Worm (Caenorhabditis elegans) whole organism, L1 larva: ENCODE results near the gene F23D12.2.

Experiments
- C34B4.2 ChIP-seq: sonication (generic microtip); optimal IDR thresholded peaks from 2 replicates; lab custom pipeline; 2017; ENCODE audit warnings: mild to moderate bottlenecking, missing genetic modification characterization, missing compliant biosample characterization
- aha-1 ChIP-seq: fragments of 150-350 bp; optimal IDR thresholded peaks from 2 replicates; lab custom pipeline; 2014; ENCODE audit warnings: missing biosample characterization, missing genetic modification characterization
- aly-2 ChIP-seq: fragments of 150-350 bp; optimal IDR thresholded peaks from 2 replicates; lab custom pipeline; 2014; ENCODE audit warnings: missing biosample characterization, missing genetic modification characterization
- ceh-63 ChIP-seq: fragments of 200-800 bp; sonication (Bioruptor generic); optimal IDR thresholded peaks from 2 replicates; lab custom pipeline; 2018; ENCODE audit warnings: mild to moderate bottlenecking, missing genetic modification characterization, missing compliant biosample characterization
- ceh-8 ChIP-seq: fragments of 200-800 bp; sonication (Bioruptor generic); optimal IDR thresholded peaks from 2 replicates; lab custom pipeline; 2018; ENCODE audit warnings: mild to moderate bottlenecking, missing genetic modification characterization, moderate library complexity, missing compliant biosample characterization
- ceh-82 ChIP-seq, 3 experiments: fragments of 150-350 bp in 1 of 3; sonication (generic microtip) in 2 of 3; optimal IDR thresholded peaks; 2 replicates each; lab custom pipeline; 2014 to 2017; ENCODE audit warnings: missing biosample characterization in 3 of 3, missing genetic modification characterization in 3 of 3
- dsc-1 ChIP-seq: sonication (generic microtip); optimal IDR thresholded peaks from 2 replicates; lab custom pipeline; 2016; ENCODE audit warnings: mild to moderate bottlenecking, missing genetic modification characterization, missing compliant biosample characterization
- efl-1 ChIP-seq, 4 experiments: fragments of 150-350 bp; optimal IDR thresholded peaks in 3 of 4; peaks in 1 of 4; 1 replicate in 1 of 4; 2 replicates in 3 of 4; lab custom pipeline; 2014; ENCODE audit warnings: missing biosample characterization in 2 of 4, missing genetic modification characterization in 2 of 4, missing genetic modification reagents in 2 of 4
- egl-27 ChIP-seq, 2 experiments: fragments of 150-350 bp in 1 of 2; sonication (generic microtip); optimal IDR thresholded peaks; 3 replicates each; lab custom pipeline; 2017 to 2018; ENCODE audit warnings: missing biosample characterization in 2 of 2, missing genetic modification characterization in 2 of 2, missing genetic modification reagents in 2 of 2
- elt-3 ChIP-seq, 6 experiments: fragments of 150-350 bp in 1 of 6; sonication (generic microtip); optimal IDR thresholded peaks; 2 replicates each; lab custom pipeline; 2017 to 2018; ENCODE audit warnings: missing biosample characterization in 6 of 6, missing genetic modification characterization in 6 of 6, inconsistent platforms in 1 of 6
- ets-5 ChIP-seq: fragments of 200-800 bp; sonication (Bioruptor generic); IDR thresholded peaks from 2 replicates; pipeline ENCODE4 v1.3.6; 2022; ENCODE audit warnings: missing genetic modification characterization, missing compliant biosample characterization
- fkh-10 ChIP-seq: sonication (generic microtip); optimal IDR thresholded peaks from 2 replicates; lab custom pipeline; 2017; ENCODE audit warnings: missing biosample characterization, missing genetic modification reagents, missing genetic modification characterization
- fkh-4 ChIP-seq: sonication (generic microtip); optimal IDR thresholded peaks from 2 replicates; lab custom pipeline; 2016; ENCODE audit warnings: missing compliant biosample characterization, missing genetic modification characterization, borderline replicate concordance
- fkh-8 ChIP-seq: sonication (generic microtip); optimal IDR thresholded peaks from 2 replicates; lab custom pipeline; 2016; ENCODE audit warnings: mild to moderate bottlenecking, missing genetic modification characterization, missing compliant biosample characterization
- hlh-17 ChIP-seq: fragments of 200-800 bp; sonication (Bioruptor generic); optimal IDR thresholded peaks from 2 replicates; lab custom pipeline; 2018; ENCODE audit warnings: missing genetic modification characterization, mild to moderate bottlenecking, missing compliant biosample characterization, moderate library complexity, borderline replicate concordance
- hlh-4 ChIP-seq: sonication (generic microtip); optimal IDR thresholded peaks from 2 replicates; lab custom pipeline; 2016; ENCODE audit warnings: mild to moderate bottlenecking, missing genetic modification characterization, missing compliant biosample characterization
- lin-13 ChIP-seq: fragments of 150-350 bp; optimal IDR thresholded peaks from 2 replicates; lab custom pipeline; 2014; ENCODE audit warnings: missing biosample characterization, missing genetic modification reagents, missing genetic modification characterization
- lin-35 ChIP-seq, 2 experiments: fragments of 150-350 bp; optimal IDR thresholded peaks; 2 replicates each; lab custom pipeline; 2014; ENCODE audit warnings: missing biosample characterization in 2 of 2, missing genetic modification characterization in 2 of 2, missing genetic modification reagents in 2 of 2
- lin-39 ChIP-seq: fragments of 150-350 bp; optimal IDR thresholded peaks from 2 replicates; lab custom pipeline; 2014; ENCODE audit warnings: missing biosample characterization, missing genetic modification reagents, missing genetic modification characterization
- mab-9 ChIP-seq: fragments of 200-800 bp; sonication (Bioruptor generic); IDR thresholded peaks from 2 replicates; pipeline ENCODE4 v1.3.6; 2022; ENCODE audit warnings: missing genetic modification reagents, missing genetic modification characterization, missing compliant biosample characterization
- mdl-1 ChIP-seq, 2 experiments: fragments of 150-350 bp; optimal IDR thresholded peaks; 2 replicates each; lab custom pipeline; 2014 to 2017; ENCODE audit warnings: missing biosample characterization in 2 of 2, missing genetic modification characterization in 2 of 2, inconsistent platforms in 1 of 2
- nhr-11 ChIP-seq: fragments of 150-350 bp; optimal IDR thresholded peaks from 2 replicates; lab custom pipeline; 2014; ENCODE audit warnings: missing biosample characterization, missing genetic modification characterization
- nhr-12 ChIP-seq: sonication (generic microtip); optimal IDR thresholded peaks from 2 replicates; lab custom pipeline; 2017; ENCODE audit warnings: missing biosample characterization, missing genetic modification characterization
- nhr-20 ChIP-seq: sonication (generic microtip); optimal IDR thresholded peaks from 2 replicates; lab custom pipeline; 2016; ENCODE audit warnings: mild to moderate bottlenecking, missing genetic modification characterization, missing compliant biosample characterization
- nhr-77 ChIP-seq: fragments of 150-350 bp; optimal IDR thresholded peaks from 2 replicates; lab custom pipeline; 2014; ENCODE audit warnings: missing biosample characterization, missing genetic modification characterization
- nhr-84 ChIP-seq: sonication (generic microtip); optimal IDR thresholded peaks from 2 replicates; lab custom pipeline; 2017; ENCODE audit warnings: missing biosample characterization, missing genetic modification characterization
- rnt-1 ChIP-seq: sonication (generic microtip); optimal IDR thresholded peaks from 2 replicates; lab custom pipeline; 2016; ENCODE audit warnings: mild to moderate bottlenecking, missing genetic modification characterization, moderate library complexity, missing compliant biosample characterization
- snpc-4 ChIP-seq: fragments of 150-350 bp; optimal IDR thresholded peaks from 2 replicates; lab custom pipeline; 2014; ENCODE audit warnings: missing biosample characterization, missing genetic modification characterization
- snu-23 ChIP-seq: sonication (generic microtip); optimal IDR thresholded peaks from 2 replicates; lab custom pipeline; 2016; ENCODE audit warnings: missing genetic modification characterization, missing compliant biosample characterization
- sox-4 ChIP-seq: sonication (generic microtip); optimal IDR thresholded peaks from 2 replicates; lab custom pipeline; 2016; ENCODE audit warnings: missing genetic modification characterization, missing compliant biosample characterization
- sup-37 ChIP-seq: fragments of 200-800 bp; sonication (Bioruptor generic); optimal IDR thresholded peaks from 2 replicates; lab custom pipeline; 2018; ENCODE audit warnings: mild to moderate bottlenecking, missing genetic modification characterization, missing compliant biosample characterization
- swsn-7 ChIP-seq: sonication (generic microtip); optimal IDR thresholded peaks from 2 replicates; lab custom pipeline; 2016; ENCODE audit warnings: missing genetic modification characterization, missing compliant biosample characterization
- unc-130 ChIP-seq: fragments of 150-350 bp; optimal IDR thresholded peaks from 2 replicates; lab custom pipeline; 2017; ENCODE audit warnings: missing biosample characterization, missing genetic modification characterization, inconsistent platforms
- unc-62 ChIP-seq: fragments of 150-350 bp; optimal IDR thresholded peaks from 2 replicates; lab custom pipeline; 2014; ENCODE audit warnings: missing biosample characterization, missing genetic modification reagents, missing genetic modification characterization
- unc-86 ChIP-seq: sonication (generic microtip); optimal IDR thresholded peaks from 2 replicates; lab custom pipeline; 2016; ENCODE audit warnings: missing genetic modification characterization, missing compliant biosample characterization
- unc-98 ChIP-seq: fragments of 200-800 bp; sonication (Bioruptor generic); IDR thresholded peaks from 2 replicates; pipeline ENCODE4 v1.3.6; 2022; ENCODE audit warnings: missing genetic modification characterization, missing compliant biosample characterization
- vab-15 ChIP-seq: sonication (generic microtip); optimal IDR thresholded peaks from 2 replicates; lab custom pipeline; 2017; ENCODE audit warnings: missing genotype, mild to moderate bottlenecking, missing genetic modification characterization, missing compliant biosample characterization
- zag-1 ChIP-seq: fragments of 150-350 bp; optimal IDR thresholded peaks from 2 replicates; lab custom pipeline; 2014; ENCODE audit warnings: missing biosample characterization, missing genetic modification characterization
- ztf-4 ChIP-seq: fragments of 150-350 bp; optimal IDR thresholded peaks from 2 replicates; lab custom pipeline; 2014; ENCODE audit warnings: missing biosample characterization, missing genetic modification characterization

Gene F23D12.2

ce11 chrX:14405817-14406216, 15.6 kb downstream of the F23D12.2 start, which contains the start of gene frpr-17 (continued):
- TF ChIP-seq aha-1 (no peak), nhr-11 (no peak)

- TF ChIP-seq sox-4 (tag; lab: Kevin White, UChicago) = no peak
- peak; percentile 73 for TF ChIP-seq fkh-4 (tag; lab: Kevin White, UChicago)
- TF ChIP-seq dsc-1 = peak; percentile 95
- TF ChIP-seq, all 84 proteins: peak for 2
Observed at ce11 chrX:14401230-14401629, 20.1 kb downstream of the F23D12.2 start.

- peak; percentile 65 for TF ChIP-seq fkh-10 (GFP tag; lab: Kevin White, UChicago)
- TF ChIP-seq ets-5 (GFP tag; lab: Robert Waterston, UW) = no peak
Observed at ce11 chrX:14399035-14399434, 22.3 kb downstream of the F23D12.2 start.

ce11 chrX:14395267-14395666, 26.1 kb downstream of the F23D12.2 start, which contains the start of gene Y60A9.1:
Gene Y60A9.1, minus strand, starts transcription at chrX:14395367.
- TF ChIP-seq swsn-7 (tag; lab: Kevin White, UChicago) (no peak), egl-27 (tag; optimal IDR thresholded peaks at IDR 0.05; lab: Kevin White, UChicago) (no peak), lin-35 (GFP tag; optimal IDR thresholded peaks at IDR 0.05; lab: Kevin White, UChicago) (no peak), mab-9 (no peak), C34B4.2 (tag; lab: Kevin White, UChicago) (no peak), hlh-4 (tag; lab: Kevin White, UChicago) (no peak), nhr-84 (tag; lab: Kevin White, UChicago) (no peak), hlh-17 (GFP tag; lab: Kevin White, UChicago) (no peak), ets-5 (GFP tag; lab: Robert Waterston, UW) (no peak), sup-37 (GFP tag; lab: Kevin White, UChicago) (no peak), ceh-63 (GFP tag; lab: Kevin White, UChicago) (no peak), ztf-4 (tag; lab: Kevin White, UChicago) (no peak), vab-15 (tag; lab: Kevin White, UChicago) (no peak), nhr-20 (no peak), ceh-82 (tag; optimal IDR thresholded peaks at IDR 0.05; lab: Kevin White, UChicago) (no peak), unc-98 (GFP tag; lab: Robert Waterston, UW) (no peak)

- no peak for TF ChIP-seq sup-37 (GFP tag; lab: Kevin White, UChicago)
- no peak for TF ChIP-seq rnt-1 (tag; lab: Kevin White, UChicago)
- no peak for TF ChIP-seq ceh-8 (GFP tag; lab: Kevin White, UChicago)
- no peak for TF ChIP-seq lin-35 (GFP tag; optimal IDR thresholded peaks at IDR 0.05; lab: Kevin White, UChicago)
- TF ChIP-seq lin-39 (tag; lab: Kevin White, UChicago) = no peak
- no peak for TF ChIP-seq nhr-84 (tag; lab: Kevin White, UChicago)
Observed at ce11 chrX:14382951-14383350, 38.4 kb downstream of the F23D12.2 start, which contains the start of gene Y60A9.3. Gene Y60A9.3, plus strand, starts transcription at chrX:14383251.

DNA sequence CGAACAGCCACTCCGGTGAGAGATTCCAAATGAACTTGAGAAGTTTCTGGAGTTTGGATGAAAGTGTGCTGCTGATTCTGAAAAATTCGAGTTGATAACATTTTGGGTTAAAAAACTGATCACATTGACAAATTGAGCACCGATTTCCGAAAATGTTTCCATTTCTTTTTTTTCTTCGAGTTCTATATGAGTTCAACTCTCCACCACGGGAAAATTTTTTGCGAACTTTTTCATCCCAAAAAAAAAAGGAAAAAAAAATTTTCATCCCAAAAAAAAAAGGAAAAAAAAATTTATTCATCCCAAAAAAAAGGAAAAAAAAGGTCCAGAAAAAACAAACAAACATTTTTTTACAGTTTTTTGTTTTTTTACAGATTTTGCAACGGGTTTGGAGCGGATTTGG, 44.2 kb downstream of the F23D12.2 start, which contains the start of gene Y60A9A.1:
TSS of gene Y60A9A.1 (minus strand) at position 101 of the 400 bp plus-strand sequence.
- TF ChIP-seq fkh-4 (tag; lab: Kevin White, UChicago) = no peak
- TF ChIP-seq dsc-1 = no peak
- no peak for TF ChIP-seq sox-4 (tag; lab: Kevin White, UChicago)
- TF ChIP-seq unc-62 (GFP tag; lab: Kevin White, UChicago) = no peak
- TF ChIP-seq unc-130 (tag; lab: Kevin White, UChicago) = no peak
- no peak for TF ChIP-seq C34B4.2 (tag; lab: Kevin White, UChicago)

ce11 chrX:14370314-14370713, 51.1 kb downstream of the F23D12.2 start, which contains the start of gene irk-3:
Gene irk-3, minus strand, starts transcription at chrX:14370414.
- no peak for TF ChIP-seq elt-3 (tag; optimal IDR thresholded peaks at IDR 0.05; lab: Kevin White, UChicago)
- no peak for TF ChIP-seq nhr-77 (tag; lab: Kevin White, UChicago)
- no peak for TF ChIP-seq dsc-1
- TF ChIP-seq nhr-12 (tag; lab: Kevin White, UChicago) = no peak
- TF ChIP-seq aly-2 = no peak
- TF ChIP-seq sup-37 (GFP tag; lab: Kevin White, UChicago) = no peak
- TF ChIP-seq C34B4.2 (tag; lab: Kevin White, UChicago) = no peak
- TF ChIP-seq zag-1 (tag; lab: Kevin White, UChicago) = no peak
- no peak for TF ChIP-seq snpc-4 (tag; lab: Kevin White, UChicago)
- no peak for TF ChIP-seq mdl-1 (tag; optimal IDR thresholded peaks at IDR 0.05; lab: Kevin White, UChicago)
- TF ChIP-seq unc-86 (tag; lab: Kevin White, UChicago) = no peak
- no peak for TF ChIP-seq snu-23 (GFP tag; lab: Kevin White, UChicago)
- TF ChIP-seq efl-1 (optimal IDR thresholded peaks at IDR 0.05; lab: Kevin White, UChicago) = no peak
- TF ChIP-seq efl-1 (GFP tag; optimal IDR thresholded peaks at IDR 0.05 in 1 of 2; lab: Kevin White, UChicago) = no peak
- no peak for TF ChIP-seq fkh-8 (tag; lab: Kevin White, UChicago)
- no peak for TF ChIP-seq ceh-63 (GFP tag; lab: Kevin White, UChicago)
- no peak for TF ChIP-seq lin-13
- TF ChIP-seq rnt-1 (tag; lab: Kevin White, UChicago) = no peak
